Fruit fly (Drosophila melanogaster) whole organism, embryonic: Measurements from ENCODE around the gene ATPsynO.

Source experiments
- Aef1 ChIP-seq: fragments of 200-800 bp; sonication (Bioruptor generic); IDR thresholded peaks from 3 replicates; pipeline ENCODE4 v1.3.6; 2022; ENCODE audit warnings: missing biosample characterization, missing genetic modification characterization
- Atf-2 ChIP-seq: fragments of 200-800 bp; sonication (Bioruptor generic); optimal IDR thresholded peaks from 2 replicates; lab custom pipeline; 2016; ENCODE audit warnings: missing biosample characterization, missing genetic modification characterization
- BEAF-32 ChIP-seq: fragments of 200-800 bp; sonication (Bioruptor generic); optimal IDR thresholded peaks from 3 replicates; lab custom pipeline; 2017; ENCODE audit warnings: missing biosample characterization, missing genetic modification characterization, mild to moderate bottlenecking, moderate library complexity, missing genetic modification reagents
- CG11560 ChIP-seq: fragments of 200-800 bp; sonication (Bioruptor generic); IDR thresholded peaks from 3 replicates; pipeline ENCODE4 v1.3.6; 2022; ENCODE audit warnings: missing biosample characterization, missing genetic modification characterization
- CG11696 ChIP-seq: fragments of 200-800 bp; sonication (Bioruptor generic); IDR thresholded peaks from 2 replicates; pipeline ENCODE4 v1.3.6; 2022; ENCODE audit warnings: missing biosample characterization, missing genetic modification characterization
- CG17328 ChIP-seq: fragments of 200-800 bp; sonication (Bioruptor generic); IDR thresholded peaks from 2 replicates; pipeline ENCODE4 v1.3.6; 2022; ENCODE audit warnings: missing biosample characterization, missing genetic modification characterization
- CG17912 ChIP-seq: fragments of 200-800 bp; sonication (Bioruptor generic); optimal IDR thresholded peaks from 2 replicates; lab custom pipeline; 2018; ENCODE audit warnings: missing biosample characterization, mild to moderate bottlenecking, missing genetic modification characterization
- CG1832 ChIP-seq: fragments of 200-800 bp; sonication (Bioruptor generic); optimal IDR thresholded peaks from 2 replicates; lab custom pipeline; 2017; ENCODE audit warnings: missing biosample characterization, mild to moderate bottlenecking, missing genetic modification characterization, inconsistent platforms
- CG2712 ChIP-seq: fragments of 200-800 bp; optimal IDR thresholded peaks from 3 replicates; lab custom pipeline; 2019; ENCODE audit warnings: missing biosample characterization, mild to moderate bottlenecking, missing genetic modification characterization, moderate library complexity
- CG3065 ChIP-seq: fragments of 200-800 bp; sonication (Bioruptor generic); optimal IDR thresholded peaks from 2 replicates; lab custom pipeline; 2016; ENCODE audit warnings: missing biosample characterization, missing genetic modification characterization
- CG3281 ChIP-seq: fragments of 200-800 bp; sonication (Bioruptor generic); optimal IDR thresholded peaks from 3 replicates; lab custom pipeline; 2017; ENCODE audit warnings: missing biosample characterization, mild to moderate bottlenecking, missing genetic modification characterization
- CG3407 ChIP-seq: fragments of 200-800 bp; sonication (Bioruptor generic); optimal IDR thresholded peaks from 2 replicates; lab custom pipeline; 2018; ENCODE audit warnings: missing biosample characterization, mild to moderate bottlenecking, missing genetic modification characterization
- CG4360 ChIP-seq: fragments of 200-800 bp; sonication (Bioruptor generic); IDR thresholded peaks from 2 replicates; pipeline ENCODE4 v1.3.6; 2022; ENCODE audit warnings: missing biosample characterization, missing genetic modification characterization
- CG4617 ChIP-seq: fragments of 200-800 bp; sonication (Bioruptor generic); optimal IDR thresholded peaks from 3 replicates; lab custom pipeline; 2016; ENCODE audit warnings: missing biosample characterization, missing genetic modification characterization, borderline replicate concordance
- CG7357 ChIP-seq: fragments of 200-800 bp; sonication (Bioruptor generic); IDR thresholded peaks from 3 replicates; pipeline ENCODE4 v1.3.6; 2022; ENCODE audit warnings: missing biosample characterization, missing genetic modification characterization
- CG7928 ChIP-seq: fragments of 200-800 bp; sonication (Bioruptor generic); optimal IDR thresholded peaks from 2 replicates; lab custom pipeline; 2017; ENCODE audit warnings: missing biosample characterization, mild to moderate bottlenecking, missing genetic modification characterization
- CG8478 ChIP-seq: fragments of >200 bp; optimal IDR thresholded peaks from 2 replicates; lab custom pipeline; 2018
- CG9437 ChIP-seq: fragments of 200-800 bp; sonication (Bioruptor generic); optimal IDR thresholded peaks from 2 replicates; lab custom pipeline; 2018; ENCODE audit warnings: missing biosample characterization, mild to moderate bottlenecking, missing genetic modification characterization
- ERR ChIP-seq: fragments of 200-800 bp; sonication (Bioruptor generic); optimal IDR thresholded peaks from 2 replicates; lab custom pipeline; 2016; ENCODE audit warnings: missing biosample characterization, missing genetic modification characterization
- Ets65A ChIP-seq: fragments of 200-800 bp; sonication (Bioruptor generic); peaks from one replicate; lab custom pipeline; 2016; ENCODE audit warnings: missing biosample characterization, missing genetic modification characterization
- Hmr ChIP-seq: fragments of 200-800 bp; sonication (Bioruptor generic); optimal IDR thresholded peaks from 3 replicates; lab custom pipeline; 2017; ENCODE audit warnings: mild to moderate bottlenecking, missing biosample characterization, missing genetic modification reagents, missing genetic modification characterization
- Lpt ChIP-seq: fragments of >200 bp; optimal IDR thresholded peaks from 2 replicates; lab custom pipeline; 2018; ENCODE audit warnings: missing biosample characterization, missing genetic modification characterization
- Med ChIP-seq: fragments of 200-800 bp; sonication (Bioruptor generic); peaks from one replicate; lab custom pipeline; 2016; ENCODE audit warnings: missing biosample characterization, missing genetic modification characterization, mild to moderate bottlenecking, inconsistent platforms, moderate library complexity
- Pdp1 ChIP-seq, 2 experiments: fragments of 200-800 bp; sonication (Bioruptor generic); optimal IDR thresholded peaks; 3 replicates each; lab custom pipeline; 2016; ENCODE audit warnings: missing biosample characterization in 2 of 2, missing genetic modification characterization in 2 of 2, mild to moderate bottlenecking in 1 of 2, moderate library complexity in 1 of 2
- abd-A ChIP-seq: fragments of 200-800 bp; sonication (Bioruptor generic); optimal IDR thresholded peaks from 3 replicates; lab custom pipeline; 2019; ENCODE audit warnings: missing biosample characterization, mild to moderate bottlenecking, missing genetic modification characterization, moderate library complexity
- ac ChIP-seq: fragments of 200-800 bp; sonication (Bioruptor generic); optimal IDR thresholded peaks from 3 replicates; lab custom pipeline; 2017; ENCODE audit warnings: missing biosample characterization, mild to moderate bottlenecking, missing genetic modification characterization
- chn ChIP-seq: fragments of 200-800 bp; sonication (Bioruptor generic); optimal IDR thresholded peaks from 2 replicates; lab custom pipeline; 2016; ENCODE audit warnings: missing biosample characterization, missing genetic modification characterization
- cwo ChIP-seq: fragments of 200-800 bp; sonication (Bioruptor generic); optimal IDR thresholded peaks from 3 replicates; lab custom pipeline; 2017; ENCODE audit warnings: missing biosample characterization, missing genetic modification characterization, mild to moderate bottlenecking, moderate library complexity, missing genetic modification reagents
- dmrt99B ChIP-seq: fragments of 200-800 bp; sonication (Bioruptor generic); optimal IDR thresholded peaks from 2 replicates; lab custom pipeline; 2018; ENCODE audit warnings: missing biosample characterization, mild to moderate bottlenecking, missing genetic modification characterization, moderate library complexity
- eve ChIP-seq, 2 experiments: fragments of >200 bp; optimal IDR thresholded peaks; 2 replicates each; lab custom pipeline; 2017; ENCODE audit warnings: missing biosample characterization in 2 of 2, missing genetic modification characterization in 2 of 2
- fd64A ChIP-seq: fragments of 200-800 bp; sonication (Bioruptor generic); optimal IDR thresholded peaks from 3 replicates; lab custom pipeline; 2018; ENCODE audit warnings: missing biosample characterization, mild to moderate bottlenecking, missing genetic modification characterization
- gcm2 ChIP-seq: fragments of 200-800 bp; sonication (Bioruptor generic); optimal IDR thresholded peaks from 2 replicates; lab custom pipeline; 2016; ENCODE audit warnings: missing biosample characterization, missing genetic modification characterization
- grn ChIP-seq: fragments of 200-800 bp; sonication (Bioruptor generic); optimal IDR thresholded peaks from 3 replicates; lab custom pipeline; 2017; ENCODE audit warnings: missing biosample characterization, missing genetic modification characterization
- hkb ChIP-seq, 2 experiments: fragments of 200-800 bp in 1 of 2; fragments of >200 bp in 1 of 2; sonication (Bioruptor generic) in 1 of 2; IDR thresholded peaks in 1 of 2; optimal IDR thresholded peaks in 1 of 2; 2 replicates each; pipeline versions ENCODE4 v1.3.6 to Lab custom; 2017 to 2022; ENCODE audit warnings: missing biosample characterization in 1 of 2, missing genetic modification characterization in 1 of 2
- jumu ChIP-seq: fragments of 200-800 bp; sonication (Bioruptor generic); optimal IDR thresholded peaks from 3 replicates; lab custom pipeline; 2016; ENCODE audit warnings: missing biosample characterization, missing genetic modification characterization
- lilli ChIP-seq: fragments of 200-800 bp; sonication (Bioruptor generic); optimal IDR thresholded peaks from 3 replicates; lab custom pipeline; 2016; ENCODE audit warnings: missing biosample characterization, missing genetic modification characterization
- nmo ChIP-seq: fragments of 200-800 bp; sonication (Bioruptor generic); optimal IDR thresholded peaks from 2 replicates; lab custom pipeline; 2018; ENCODE audit warnings: missing biosample characterization, mild to moderate bottlenecking, missing genetic modification characterization, moderate library complexity
- nom ChIP-seq: fragments of 200-800 bp; sonication (Bioruptor generic); optimal IDR thresholded peaks from 2 replicates; lab custom pipeline; 2017; ENCODE audit warnings: missing biosample characterization, missing genetic modification characterization, mild to moderate bottlenecking, moderate library complexity, missing genetic modification reagents
- odd ChIP-seq: fragments of 200-800 bp; sonication (Bioruptor generic); optimal IDR thresholded peaks from 2 replicates; lab custom pipeline; 2017; ENCODE audit warnings: missing biosample characterization, mild to moderate bottlenecking, missing genetic modification characterization
- pho ChIP-seq: fragments of 200-800 bp; sonication (Bioruptor generic); optimal IDR thresholded peaks from 2 replicates; lab custom pipeline; 2016; ENCODE audit warnings: missing biosample characterization, missing genetic modification characterization
- scrt ChIP-seq: fragments of 200-800 bp; sonication (Bioruptor generic); optimal IDR thresholded peaks from 2 replicates; lab custom pipeline; 2018; ENCODE audit warnings: missing biosample characterization, mild to moderate bottlenecking, missing genetic modification characterization, moderate library complexity
- sens ChIP-seq: fragments of 200-800 bp; sonication (Bioruptor generic); peaks from one replicate; lab custom pipeline; 2016; ENCODE audit warnings: missing biosample characterization, missing genetic modification characterization
- shn ChIP-seq: fragments of 200-800 bp; sonication (Bioruptor generic); optimal IDR thresholded peaks from 3 replicates; lab custom pipeline; 2016; ENCODE audit warnings: missing biosample characterization, missing genetic modification characterization
- sim ChIP-seq: fragments of 200-800 bp; sonication (Bioruptor generic); IDR thresholded peaks from 2 replicates; pipeline ENCODE4 v1.3.6; 2022; ENCODE audit warnings: missing biosample characterization, missing genetic modification characterization
- sqz ChIP-seq: fragments of 200-800 bp; sonication (Bioruptor generic); optimal IDR thresholded peaks from 3 replicates; lab custom pipeline; 2018; ENCODE audit warnings: missing biosample characterization, mild to moderate bottlenecking, missing genetic modification characterization
- tll ChIP-seq, 2 experiments: fragments of 200-800 bp in 1 of 2; fragments of >200 bp in 1 of 2; sonication (Bioruptor generic) in 1 of 2; optimal IDR thresholded peaks; 2 replicates each; lab custom pipeline; 2017 to 2019; ENCODE audit warnings: missing biosample characterization in 2 of 2, missing genetic modification characterization in 2 of 2, mild to moderate bottlenecking in 1 of 2, moderate library complexity in 1 of 2
- zen ChIP-seq: fragments of 200-800 bp; sonication (Bioruptor generic); optimal IDR thresholded peaks from 3 replicates; lab custom pipeline; 2018; ENCODE audit warnings: missing biosample characterization, mild to moderate bottlenecking, missing genetic modification characterization, moderate library complexity

Gene ATPsynO

dm6 chr3R:15287763-15288162 is 22.4 kb downstream of the ATPsynO start (continued):
- peak; percentile 56 for TF ChIP-seq BEAF-32 (GFP tag; lab: Kevin White, UChicago)
- peak; percentile 7 for TF ChIP-seq CG3065
- TF ChIP-seq Hmr (GFP tag; lab: Kevin White, UChicago), result peak; percentile 55
- TF ChIP-seq CG8478 (lab: Kevin White, UChicago), result peak; percentile 65
- TF ChIP-seq sim (GFP tag; lab: Robert Waterston, UW), result no peak
- peak; percentile 77 for TF ChIP-seq CG4617 (GFP tag; lab: Kevin White, UChicago)
- peak; percentile 65 for TF ChIP-seq nmo
- TF ChIP-seq pho (GFP tag; lab: Kevin White, UChicago), result peak; percentile 17
- TF ChIP-seq sqz (GFP tag; lab: Kevin White, UChicago), result peak; percentile 91
- TF ChIP-seq ERR, result no peak
- peak; percentile 19 for TF ChIP-seq CG2712 (tag; lab: Kevin White, UChicago)
- TF ChIP-seq jumu, result peak; percentile 46
- TF ChIP-seq CG17328, result no peak
- TF ChIP-seq lilli (GFP tag; lab: Kevin White, UChicago), result peak; percentile 48
- peak; percentile 18 for TF ChIP-seq CG7928 (GFP tag; lab: Kevin White, UChicago)
- TF ChIP-seq chn (GFP tag; lab: Kevin White, UChicago), result peak; percentile 45

- TF ChIP-seq Ets65A (GFP tag; lab: Kevin White, UChicago), result peak; percentile 91
- peak; percentile 26 for TF ChIP-seq Med (GFP tag; lab: Kevin White, UChicago)
- TF ChIP-seq Atf-2 (GFP tag; lab: Kevin White, UChicago), result no peak
- TF ChIP-seq, all 482 proteins: peak for 2
These were observed 23.4 kb downstream of the ATPsynO start for dm6 chr3R:15288802-15289201.

- TF ChIP-seq CG9437 (peak; percentile 99), Lpt (GFP tag; lab: Kevin White, UChicago) (no peak), tll (GFP tag; optimal IDR thresholded peaks at IDR 0.05; lab: Kevin White, UChicago) (no peak), CG1832 (GFP tag; lab: Kevin White, UChicago) (peak; percentile 46), gcm2 (GFP tag; lab: Kevin White, UChicago) (no peak), cwo (GFP tag; lab: Kevin White, UChicago) (peak; percentile 25), dmrt99B (no peak), abd-A (tag; lab: Kevin White, UChicago) (no peak), nom (GFP tag; lab: Kevin White, UChicago) (peak; percentile 12), sens (GFP tag; lab: Kevin White, UChicago) (peak; percentile 74), eve (GFP tag; optimal IDR thresholded peaks at IDR 0.05; lab: Kevin White, UChicago) (peak in 1 of 2 experiments; percentile 9), CG3281 (GFP tag; lab: Kevin White, UChicago) (no peak), shn (GFP tag; lab: Kevin White, UChicago) (no peak), CG17912 (GFP tag; lab: Kevin White, UChicago) (peak; percentile 32), CG7357 (no peak), grn (GFP tag; lab: Kevin White, UChicago) (peak; percentile 14), Aef1 (GFP tag; lab: Robert Waterston, UW) (no peak), zen (peak; percentile 58), Pdp1 (GFP tag; optimal IDR thresholded peaks at IDR 0.05; lab: Kevin White, UChicago) (peak in 1 of 2 experiments; percentile 75), hkb (optimal IDR thresholded peaks at IDR 0.05; lab: Kevin White, UChicago) (no peak), hkb (GFP tag; IDR thresholded peaks at IDR 0.05; lab: Robert Waterston, UW) (no peak), CG11560 (tag; lab: Robert Waterston, UW) (no peak), fd64A (no peak), CG4360 (GFP tag; lab: Robert Waterston, UW) (no peak), odd (GFP tag; lab: Kevin White, UChicago) (no peak), CG11696 (GFP tag; lab: Robert Waterston, UW) (no peak), CG3407 (no peak), scrt (GFP tag; lab: Kevin White, UChicago) (peak; percentile 61), ac (GFP tag; lab: Kevin White, UChicago) (no peak)
These were observed 24.6 kb downstream of the ATPsynO start for dm6 chr3R:15289828-15290641.
